Fruit fly (Drosophila melanogaster) S2 (cell line): ENCODE data around the gene CG7550.

Experiments
- CG8478 ChIP-seq: fragments of >200 bp; optimal IDR thresholded peaks from 2 replicates; lab custom pipeline; 2018
- CTCF ChIP-seq, 2 experiments: fragments of >200 bp; optimal IDR thresholded peaks; 2 replicates each; lab custom pipeline; 2018

DNA sequence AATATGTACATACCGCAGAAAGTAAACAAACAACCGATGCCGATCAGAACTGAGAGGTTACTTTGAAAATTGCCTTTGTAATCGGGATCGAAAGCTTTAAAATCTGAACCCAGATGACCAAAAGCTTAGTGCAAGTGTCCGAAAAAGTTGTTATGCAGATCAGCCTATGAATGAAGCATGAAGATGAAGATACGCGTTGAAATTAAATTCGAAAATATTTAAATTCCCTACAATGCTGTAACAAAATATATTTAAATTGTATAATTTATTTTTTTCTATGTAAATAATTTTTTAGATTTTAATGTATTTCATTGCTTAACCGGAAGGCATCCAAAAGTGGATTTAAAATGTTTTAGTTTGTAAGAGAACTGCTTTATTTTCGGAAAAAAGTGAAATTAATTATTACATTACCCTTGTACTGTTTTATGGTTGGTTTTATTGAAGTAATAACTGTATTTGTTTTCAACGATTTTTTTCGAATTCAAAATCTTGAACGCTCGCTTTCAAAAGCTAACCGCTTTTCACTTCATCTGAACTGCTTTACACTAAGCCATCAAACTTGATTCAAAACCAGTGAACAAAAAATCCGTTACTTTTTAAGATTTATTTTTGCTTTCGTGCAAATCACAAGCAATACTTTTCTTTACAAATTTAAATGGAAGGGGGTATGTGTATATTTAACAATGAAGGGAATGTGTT is 35.5 kb upstream of the CG7550 start, which contains the start of gene CG43886:
- no peak for TF ChIP-seq CTCF (optimal IDR thresholded peaks at IDR 0.05; lab: Kevin White, UChicago)
- no peak for TF ChIP-seq CG8478 (lab: Kevin White, UChicago)
